Worm (Caenorhabditis elegans) whole organism, young adult: ENCODE results near the gene ZK1127.13.
A peak's percentile ranks its signal among the peaks of the same experiment; 100 is the strongest.

Experiments used
- F10E7.11 ChIP-seq: sonication (generic microtip); optimal IDR thresholded peaks from 2 replicates; lab custom pipeline; 2017; ENCODE audit warnings: mild to moderate bottlenecking, missing genetic modification characterization, moderate library complexity, missing compliant biosample characterization
- F33H1.4 ChIP-seq: fragments of 200-800 bp; sonication (Bioruptor generic); IDR thresholded peaks from 2 replicates; pipeline ENCODE4 v1.3.6; 2022; ENCODE audit warnings: missing genetic modification reagents, missing genetic modification characterization, missing compliant biosample characterization
- F57C9.4 ChIP-seq: sonication (generic microtip); optimal IDR thresholded peaks from 2 replicates; lab custom pipeline; 2017; ENCODE audit warnings: mild to moderate bottlenecking, missing genetic modification characterization, missing compliant biosample characterization
- akir-1 ChIP-seq: fragments of 200-800 bp; sonication (Bioruptor generic); optimal IDR thresholded peaks from 2 replicates; lab custom pipeline; 2018; ENCODE audit warnings: mild to moderate bottlenecking, missing genetic modification characterization, moderate library complexity, missing compliant biosample characterization
- ama-1 ChIP-seq, 3 experiments: fragments of 150-350 bp in 1 of 3; sonication (generic microtip) in 2 of 3; optimal IDR thresholded peaks; 2 replicates each; lab custom pipeline; 2014 to 2018; ENCODE audit warnings: missing biosample characterization in 2 of 3, missing genetic modification characterization in 2 of 3, missing genetic modification reagents in 2 of 3
- aptf-2 ChIP-seq: fragments of 200-800 bp; sonication (Bioruptor generic); conservative IDR thresholded peaks from 2 replicates; pipeline ENCODE4 v1.3.6; 2022; ENCODE audit warnings: missing genetic modification reagents, missing genetic modification characterization, missing compliant biosample characterization
- attf-5 ChIP-seq: fragments of 200-800 bp; sonication (Bioruptor generic); optimal IDR thresholded peaks from 2 replicates; lab custom pipeline; 2018; ENCODE audit warnings: mild to moderate bottlenecking, missing genetic modification characterization, missing compliant biosample characterization
- attf-6 ChIP-seq: fragments of 200-800 bp; sonication (Bioruptor generic); IDR thresholded peaks from 2 replicates; pipeline ENCODE4 v1.3.6; 2022; ENCODE audit warnings: missing genetic modification reagents, missing genetic modification characterization, missing compliant biosample characterization
- cebp-1 ChIP-seq, 2 experiments: fragments of 200-800 bp in 1 of 2; sonication (Bioruptor generic) in 1 of 2; sonication (generic microtip) in 1 of 2; IDR thresholded peaks in 1 of 2; optimal IDR thresholded peaks in 1 of 2; 2 replicates each; pipeline versions ENCODE4 v1.3.6 to Lab custom; 2017 to 2022; ENCODE audit warnings: missing compliant biosample characterization in 2 of 2, missing genetic modification characterization in 2 of 2, mild to moderate bottlenecking in 1 of 2, missing genetic modification reagents in 1 of 2, moderate library complexity in 1 of 2
- cebp-2 ChIP-seq: fragments of 200-800 bp; sonication (Bioruptor generic); IDR thresholded peaks from 2 replicates; pipeline ENCODE4 v1.3.6; 2022; ENCODE audit warnings: missing genetic modification characterization, missing compliant biosample characterization
- ceh-27 ChIP-seq: fragments of 200-800 bp; sonication (Bioruptor generic); optimal IDR thresholded peaks from 2 replicates; lab custom pipeline; 2018; ENCODE audit warnings: mild to moderate bottlenecking, missing genetic modification characterization, moderate library complexity, missing compliant biosample characterization
- ceh-40 ChIP-seq: fragments of 200-800 bp; sonication (Bioruptor generic); IDR thresholded peaks from 2 replicates; pipeline ENCODE4 v1.3.6; 2022; ENCODE audit warnings: missing genetic modification characterization, missing compliant biosample characterization
- ceh-58 ChIP-seq: fragments of 200-800 bp; sonication (Bioruptor generic); IDR thresholded peaks from 2 replicates; pipeline ENCODE4 v1.3.6; 2022; ENCODE audit warnings: missing genetic modification characterization, missing compliant biosample characterization
- ceh-79 ChIP-seq: sonication (generic microtip); optimal IDR thresholded peaks from 2 replicates; lab custom pipeline; 2017; ENCODE audit warnings: mild to moderate bottlenecking, missing genetic modification characterization, missing compliant biosample characterization
- ceh-91 ChIP-seq: fragments of 200-800 bp; sonication (Bioruptor generic); IDR thresholded peaks from 2 replicates; pipeline ENCODE4 v1.3.6; 2022; ENCODE audit warnings: missing genetic modification reagents, missing genetic modification characterization, missing compliant biosample characterization
- dpl-1 ChIP-seq: fragments of 150-350 bp; optimal IDR thresholded peaks from 2 replicates; lab custom pipeline; 2014; ENCODE audit warnings: missing biosample characterization, missing genetic modification reagents, missing genetic modification characterization
- efl-1 ChIP-seq: fragments of 150-350 bp; optimal IDR thresholded peaks from 2 replicates; lab custom pipeline; 2014; ENCODE audit warnings: missing biosample characterization, missing genetic modification reagents, missing genetic modification characterization
- egrh-3 ChIP-seq: fragments of 200-800 bp; sonication (Bioruptor generic); IDR thresholded peaks from 2 replicates; pipeline ENCODE4 v1.3.6; 2022; ENCODE audit warnings: missing genetic modification reagents, missing genetic modification characterization, missing compliant biosample characterization
- ets-4 ChIP-seq: fragments of 200-800 bp; sonication (Bioruptor generic); optimal IDR thresholded peaks from 2 replicates; lab custom pipeline; 2018; ENCODE audit warnings: mild to moderate bottlenecking, missing genetic modification characterization, missing compliant biosample characterization
- gei-17 ChIP-seq: fragments of 200-800 bp; sonication (Bioruptor generic); optimal IDR thresholded peaks from 2 replicates; lab custom pipeline; 2018; ENCODE audit warnings: mild to moderate bottlenecking, missing genetic modification characterization, missing compliant biosample characterization
- hlh-12 ChIP-seq: sonication (generic microtip); optimal IDR thresholded peaks from 2 replicates; lab custom pipeline; 2016; ENCODE audit warnings: missing genetic modification characterization, missing compliant biosample characterization
- hsf-1 ChIP-seq: fragments of 200-800 bp; sonication (Bioruptor generic); IDR thresholded peaks from 2 replicates; pipeline ENCODE4 v1.3.6; 2022; ENCODE audit warnings: missing genetic modification reagents, missing genetic modification characterization, missing compliant biosample characterization
- lag-1 ChIP-seq: fragments of 200-800 bp; sonication (Bioruptor generic); IDR thresholded peaks from 2 replicates; pipeline ENCODE4 v1.3.6; 2022; ENCODE audit warnings: missing genetic modification reagents, missing genetic modification characterization, missing compliant biosample characterization
- lin-54 ChIP-seq: fragments of 200-800 bp; sonication (Bioruptor generic); optimal IDR thresholded peaks from 2 replicates; lab custom pipeline; 2018; ENCODE audit warnings: mild to moderate bottlenecking, missing genetic modification characterization, missing compliant biosample characterization
- lsl-1 ChIP-seq: fragments of 200-800 bp; sonication (Bioruptor generic); optimal IDR thresholded peaks from 2 replicates; lab custom pipeline; 2018; ENCODE audit warnings: mild to moderate bottlenecking, missing genetic modification characterization, moderate library complexity, missing compliant biosample characterization
- madf-6 ChIP-seq: fragments of 200-800 bp; sonication (Bioruptor generic); IDR thresholded peaks from 2 replicates; pipeline ENCODE4 v1.3.6; 2022; ENCODE audit warnings: missing genetic modification reagents, missing genetic modification characterization, missing compliant biosample characterization
- madf-8 ChIP-seq: fragments of 200-800 bp; sonication (Bioruptor generic); conservative IDR thresholded peaks from 2 replicates; pipeline ENCODE4 v1.3.6; 2022; ENCODE audit warnings: missing genetic modification reagents, missing genetic modification characterization, missing compliant biosample characterization
- mxl-1 ChIP-seq: sonication (generic microtip); optimal IDR thresholded peaks from 2 replicates; lab custom pipeline; 2016; ENCODE audit warnings: missing genetic modification characterization, missing compliant biosample characterization
- nfya-2 ChIP-seq: fragments of 200-800 bp; sonication (Bioruptor generic); IDR thresholded peaks from 2 replicates; pipeline ENCODE4 v1.3.6; 2022; ENCODE audit warnings: missing genetic modification reagents, missing genetic modification characterization, missing compliant biosample characterization
- nhr-179 ChIP-seq: sonication (generic microtip); optimal IDR thresholded peaks from 2 replicates; lab custom pipeline; 2016; ENCODE audit warnings: mild to moderate bottlenecking, missing genetic modification characterization, missing compliant biosample characterization
- pbrm-1 ChIP-seq: fragments of 200-800 bp; sonication (Bioruptor generic); IDR thresholded peaks from 2 replicates; pipeline ENCODE4 v1.3.6; 2022; ENCODE audit warnings: missing genetic modification reagents, missing genetic modification characterization, missing compliant biosample characterization
- pha-4 ChIP-seq: fragments of 150-350 bp; sonication (generic microtip); optimal IDR thresholded peaks from 2 replicates; lab custom pipeline; 2014; ENCODE audit warnings: missing biosample characterization, missing genetic modification reagents, missing genetic modification characterization
- repo-1 ChIP-seq: sonication (generic microtip); optimal IDR thresholded peaks from 2 replicates; lab custom pipeline; 2017; ENCODE audit warnings: mild to moderate bottlenecking, missing genetic modification characterization, missing compliant biosample characterization
- somi-1 ChIP-seq: fragments of 200-800 bp; sonication (Bioruptor generic); optimal IDR thresholded peaks from 2 replicates; lab custom pipeline; 2018; ENCODE audit warnings: mild to moderate bottlenecking, missing genetic modification characterization, missing compliant biosample characterization
- sptf-2 ChIP-seq: fragments of 200-800 bp; sonication (Bioruptor generic); optimal IDR thresholded peaks from 2 replicates; lab custom pipeline; 2018; ENCODE audit warnings: mild to moderate bottlenecking, missing genetic modification characterization, missing compliant biosample characterization
- unc-62 ChIP-seq: fragments of 150-350 bp; optimal IDR thresholded peaks from 2 replicates; lab custom pipeline; 2014; ENCODE audit warnings: missing biosample characterization, missing genetic modification reagents, missing genetic modification characterization
- xnd-1 ChIP-seq: sonication (generic microtip); optimal IDR thresholded peaks from 2 replicates; lab custom pipeline; 2016; ENCODE audit warnings: missing genotype, missing genetic modification reagents, missing genetic modification characterization, missing compliant biosample characterization
- zim-3 ChIP-seq: sonication (generic microtip); optimal IDR thresholded peaks from 2 replicates; lab custom pipeline; 2017; ENCODE audit warnings: mild to moderate bottlenecking, missing genetic modification characterization, moderate library complexity, missing compliant biosample characterization

Gene ZK1127.13

DNA sequence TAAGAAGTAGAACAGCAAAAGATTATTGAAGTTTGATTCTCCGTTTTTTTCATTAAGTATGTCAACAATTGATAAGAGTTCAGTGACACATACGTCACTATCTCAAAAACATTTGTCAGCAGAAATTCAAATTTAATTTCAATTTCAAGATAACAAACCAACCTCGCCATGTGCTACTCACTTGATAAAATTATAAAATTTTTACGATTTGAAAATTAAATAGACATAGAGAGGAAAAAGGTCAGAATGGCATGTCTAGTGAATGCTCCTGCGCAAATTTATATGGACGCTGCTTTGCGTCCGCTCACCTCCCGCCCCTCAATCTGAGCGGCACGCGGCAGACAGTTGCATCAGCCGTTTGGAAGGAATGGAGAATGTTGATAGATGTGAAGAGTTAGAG lies 7.1 kb downstream of the ZK1127.13 start (continued):
- TF ChIP-seq lag-1 (GFP tag; lab: Robert Waterston, UW) (no peak), madf-8 (GFP tag; lab: Robert Waterston, UW) (no peak), repo-1 (no peak), lin-54 (no peak)

- TF ChIP-seq cebp-1 (GFP tag; IDR thresholded peaks at IDR 0.05; lab: Robert Waterston, UW), result no peak
- TF ChIP-seq cebp-1 (tag; optimal IDR thresholded peaks at IDR 0.05; lab: Kevin White, UChicago), result no peak
- TF ChIP-seq pbrm-1 (GFP tag; lab: Robert Waterston, UW), result no peak
- no peak for TF ChIP-seq hlh-12 (tag; lab: Kevin White, UChicago)
- no peak for TF ChIP-seq ceh-79 (tag; lab: Kevin White, UChicago)
- TF ChIP-seq ceh-40 (GFP tag; lab: Robert Waterston, UW), result no peak
These were observed 7.7 kb downstream of the ZK1127.13 start for ce11 chrII:7060791-7061190.

- TF ChIP-seq sptf-2 (GFP tag; lab: Kevin White, UChicago) (no peak), ceh-27 (GFP tag; lab: Kevin White, UChicago) (no peak), unc-62 (GFP tag; lab: Kevin White, UChicago) (no peak), gei-17 (GFP tag; lab: Kevin White, UChicago) (no peak), cebp-1 (GFP tag; IDR thresholded peaks at IDR 0.05; lab: Robert Waterston, UW) (no peak), cebp-1 (tag; optimal IDR thresholded peaks at IDR 0.05; lab: Kevin White, UChicago) (no peak), akir-1 (GFP tag; lab: Kevin White, UChicago) (no peak), hsf-1 (GFP tag; lab: Robert Waterston, UW) (no peak), lsl-1 (no peak), cebp-2 (GFP tag; lab: Robert Waterston, UW) (no peak), ceh-58 (GFP tag; lab: Robert Waterston, UW) (no peak), ets-4 (no peak), lag-1 (GFP tag; lab: Robert Waterston, UW) (no peak), nhr-179 (tag; lab: Kevin White, UChicago) (no peak), attf-6 (GFP tag; lab: Robert Waterston, UW) (no peak), ama-1 (optimal IDR thresholded peaks at IDR 0.05; lab: Kevin White, UChicago) (no peak), ama-1 (GFP tag; optimal IDR thresholded peaks at IDR 0.05; lab: Kevin White, UChicago) (no peak), zim-3 (tag; lab: Kevin White, UChicago) (no peak), ceh-40 (GFP tag; lab: Robert Waterston, UW) (no peak), pha-4 (tag; lab: Kevin White, UChicago) (no peak)
These were observed 8.6 kb downstream of the ZK1127.13 start, which contains the start of gene acs-6 for ce11 chrII:7061730-7062129. TSS of gene acs-6 (plus strand) at chrII:7062030.

DNA sequence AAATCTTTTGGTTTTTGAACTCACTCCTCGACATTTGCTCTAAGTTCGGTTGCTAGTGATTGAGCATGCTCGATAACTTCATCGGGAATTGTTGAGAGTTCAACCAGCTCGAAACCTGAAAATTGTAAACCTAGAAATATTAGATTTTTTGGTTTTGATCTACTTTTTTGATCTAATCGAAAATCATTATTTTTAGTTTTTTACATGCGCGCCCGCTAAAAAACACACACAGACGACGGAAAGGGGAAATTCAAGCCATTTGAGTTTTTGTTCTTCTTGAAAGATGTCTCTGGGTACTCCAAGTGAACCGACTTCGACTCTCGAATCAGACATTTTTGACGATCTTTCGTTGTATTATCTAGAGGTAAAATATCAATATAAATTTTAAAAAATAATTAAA lies 12.3 kb downstream of the ZK1127.13 start, which contains the start of gene nos-2:
TSS of gene nos-2 (plus strand) at position 228 of the 400 bp plus-strand sequence.
- TF ChIP-seq aptf-2 (GFP tag; lab: Robert Waterston, UW) (no peak), efl-1 (peak; percentile 79), egrh-3 (GFP tag; lab: Robert Waterston, UW) (no peak), nfya-2 (GFP tag; lab: Robert Waterston, UW) (no peak), ceh-40 (GFP tag; lab: Robert Waterston, UW) (no peak), attf-6 (GFP tag; lab: Robert Waterston, UW) (no peak), ceh-91 (0 out of 2 replicates have a peak, but pooled peaks have one; percentile 9), madf-6 (GFP tag; lab: Robert Waterston, UW) (peak; percentile 85), F33H1.4 (GFP tag; lab: Robert Waterston, UW) (peak; percentile 16; the same call in 1 of the 2 replicates), F10E7.11 (tag; lab: Kevin White, UChicago) (no peak), madf-8 (GFP tag; lab: Robert Waterston, UW) (peak; percentile 65), hlh-12 (tag; lab: Kevin White, UChicago) (no peak), sptf-2 (GFP tag; lab: Kevin White, UChicago) (no peak), xnd-1 (tag; lab: Kevin White, UChicago) (peak; percentile 60), mxl-1 (tag; lab: Kevin White, UChicago) (no peak), attf-5 (GFP tag; lab: Kevin White, UChicago) (no peak), ets-4 (no peak), lsl-1 (peak; percentile 30), F57C9.4 (tag; lab: Kevin White, UChicago) (no peak), somi-1 (GFP tag; lab: Kevin White, UChicago) (no peak), dpl-1 (GFP tag; lab: Kevin White, UChicago) (peak; percentile 32)
